Worm (Caenorhabditis elegans): Measurements from ENCODE around the gene set-8.

DNA sequence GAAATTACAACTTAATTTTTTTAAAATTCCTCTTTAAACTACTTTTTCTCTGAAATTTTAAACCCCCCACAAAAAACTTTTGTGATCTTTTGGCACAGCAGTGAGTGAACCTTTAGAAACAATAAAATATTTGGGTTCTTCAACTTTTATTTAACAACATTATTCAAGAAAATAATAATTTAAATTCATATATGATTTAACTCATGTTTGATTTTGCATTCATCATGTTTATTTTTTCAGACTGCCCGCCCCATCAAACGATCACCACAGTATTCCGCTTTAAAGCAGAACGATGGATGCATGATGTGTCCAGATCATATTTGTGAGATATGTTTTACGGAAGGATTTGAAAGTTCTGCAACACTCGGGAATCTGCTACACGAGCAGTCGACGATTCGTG, at the start of gene set-8:
- TF ChIP-seq nhr-28 (tag; optimal IDR thresholded peaks at IDR 0.05) (no peak), ztf-11 (tag; optimal IDR thresholded peaks at IDR 0.05) (no peak), sptf-1 (tag; optimal IDR thresholded peaks at IDR 0.05) (no peak), nhr-237 (tag; optimal IDR thresholded peaks at IDR 0.05) (no peak), snpc-4 (tag; optimal IDR thresholded peaks at IDR 0.05) (no peak)

Data from whole organism, mixed stage, embryonic.